Fruit fly (Drosophila melanogaster): ENCODE data around the gene CG34292.

- TF ChIP-seq CG8478 (optimal IDR thresholded peaks at IDR 0.05): no peak
- no peak for TF ChIP-seq CTCF (optimal IDR thresholded peaks at IDR 0.05)
Observed at dm6 chr3R:27049549-27049948, 12.5 kb upstream of the CG34292 start.
